Worm (Caenorhabditis elegans): Measurements from ENCODE around the gene lin-8.

The lin-8 gene

DNA sequence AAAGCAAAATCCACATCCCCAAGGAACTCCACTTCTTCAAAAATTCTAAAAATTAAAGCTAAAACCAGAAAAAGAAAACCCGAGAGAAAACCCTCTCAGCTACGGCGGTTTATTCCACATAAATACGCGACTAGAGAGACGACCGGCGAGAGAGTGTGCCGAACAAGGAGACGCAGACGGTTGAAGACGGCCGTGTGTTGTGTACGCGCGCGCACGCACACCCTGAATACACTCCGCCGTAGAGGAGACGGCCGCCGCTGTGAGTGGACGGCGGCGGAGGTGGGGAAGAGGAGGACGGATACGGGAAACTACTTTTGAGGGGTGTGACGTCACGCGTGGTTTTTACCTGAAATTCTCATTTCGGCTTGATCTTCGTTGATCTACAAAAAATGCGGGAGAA, 2.0 kb upstream of the lin-8 start:
- peak; percentile 96 for TF ChIP-seq hmg-1.2 (GFP tag; IDR thresholded peaks at IDR 0.05)
- TF ChIP-seq ztf-26 (tag; optimal IDR thresholded peaks at IDR 0.05) = no peak
- TF ChIP-seq egrh-3 (GFP tag; IDR thresholded peaks at IDR 0.05) = peak; percentile 53; the same call in 1 of the 2 replicates
- 0 out of 2 replicates have a peak, but pooled peaks have one; percentile 0 for TF ChIP-seq madf-6 (GFP tag; IDR thresholded peaks at IDR 0.05)
- TF ChIP-seq hsf-1 (GFP tag; IDR thresholded peaks at IDR 0.05) = 0 out of 2 replicates have a peak, but pooled peaks have one; percentile 41
- TF ChIP-seq Y67H2A.10 (GFP tag; conservative IDR thresholded peaks at IDR 0.05) = no peak
- TF ChIP-seq fkh-3 (tag; optimal IDR thresholded peaks at IDR 0.05) = no peak
- no peak for TF ChIP-seq attf-6 (GFP tag; IDR thresholded peaks at IDR 0.05)
- no peak for TF ChIP-seq lag-1 (GFP tag; IDR thresholded peaks at IDR 0.05)
- TF ChIP-seq cebp-2 (GFP tag; IDR thresholded peaks at IDR 0.05) = 0 out of 2 replicates have a peak, but pooled peaks have one; percentile 49
- TF ChIP-seq B0261.1 (tag; optimal IDR thresholded peaks at IDR 0.05) = no peak
- no peak for TF ChIP-seq K12H6.12 (tag; optimal IDR thresholded peaks at IDR 0.05)
- no peak for TF ChIP-seq lin-35 (GFP tag; optimal IDR thresholded peaks at IDR 0.05)
- no peak for TF ChIP-seq let-607 (tag; optimal IDR thresholded peaks at IDR 0.05)
- TF ChIP-seq rcor-1 (GFP tag; IDR thresholded peaks at IDR 0.05) = no peak
- no peak for TF ChIP-seq gei-17 (GFP tag; optimal IDR thresholded peaks at IDR 0.05)
- no peak for TF ChIP-seq Y53G8AR.9 (GFP tag; conservative IDR thresholded peaks at IDR 0.05)
- no peak for TF ChIP-seq let-526 (GFP tag; IDR thresholded peaks at IDR 0.05)
- TF ChIP-seq mcd-1 (GFP tag; IDR thresholded peaks at IDR 0.05) = 0 out of 2 replicates have a peak, but pooled peaks have one; percentile 8
- peak; percentile 89 for TF ChIP-seq zfh-2 (GFP tag; conservative IDR thresholded peaks at IDR 0.05)
- no peak for TF ChIP-seq ztf-6 (GFP tag; IDR thresholded peaks at IDR 0.05)
- TF ChIP-seq F23B12.7 (tag; optimal IDR thresholded peaks at IDR 0.05; ENCODE audit: insufficient read depth) = no peak
- TF ChIP-seq rec-8 (tag; optimal IDR thresholded peaks at IDR 0.05) = no peak

DNA sequence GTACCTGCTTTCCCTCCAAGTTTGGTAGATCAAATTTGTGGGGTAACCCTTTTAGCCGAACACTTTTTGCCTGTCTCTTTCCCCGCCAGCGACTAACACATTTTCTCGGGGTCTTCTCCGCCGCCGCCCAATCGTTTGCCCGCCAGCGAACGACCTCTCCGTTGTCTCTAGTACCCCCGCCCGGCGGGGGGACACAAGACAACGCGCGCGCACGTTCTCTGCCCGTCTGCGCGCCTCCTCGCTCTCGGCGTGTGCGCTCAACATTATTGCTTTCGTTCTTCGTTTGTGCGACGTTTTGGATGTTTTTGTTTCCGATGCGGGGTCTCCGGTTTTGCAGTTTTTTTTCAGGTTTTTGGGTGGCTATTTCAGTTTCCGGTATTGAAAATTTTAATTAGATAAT, 1.1 kb upstream of the lin-8 start:
- TF ChIP-seq dpff-1 (tag; optimal IDR thresholded peaks at IDR 0.05) (no peak), Y79H2A.3 (GFP tag; conservative IDR thresholded peaks at IDR 0.05) (no peak), nhr-80 (tag; optimal IDR thresholded peaks at IDR 0.05) (peak; percentile 20), attf-5 (GFP tag; optimal IDR thresholded peaks at IDR 0.05) (peak; percentile 23), pha-4 (tag; optimal IDR thresholded peaks at IDR 0.05) (no peak), ztf-3 (GFP tag; optimal IDR thresholded peaks at IDR 0.05) (no peak), fkh-3 (tag; optimal IDR thresholded peaks at IDR 0.05) (no peak), lag-1 (GFP tag; IDR thresholded peaks at IDR 0.05) (0 out of 2 replicates have a peak, but pooled peaks have one; percentile 19), F49E8.2 (tag; optimal IDR thresholded peaks at IDR 0.05; ENCODE audit: insufficient read depth) (no peak), B0336.3 (GFP tag; IDR thresholded peaks at IDR 0.05) (no peak), F23B12.7 (tag; optimal IDR thresholded peaks at IDR 0.05; ENCODE audit: insufficient read depth) (no peak), K12H6.12 (tag; optimal IDR thresholded peaks at IDR 0.05) (no peak), B0019.2 (GFP tag; conservative IDR thresholded peaks at IDR 0.05) (no peak), ceh-91 (GFP tag; IDR thresholded peaks at IDR 0.05) (no peak), aptf-3 (GFP tag; IDR thresholded peaks at IDR 0.05) (no peak), cebp-1 (GFP tag; IDR thresholded peaks at IDR 0.05) (no peak), cebp-1 (tag; optimal IDR thresholded peaks at IDR 0.05) (peak; percentile 52), egl-44 (GFP tag; IDR thresholded peaks at IDR 0.05) (no peak), ceh-27 (GFP tag; optimal IDR thresholded peaks at IDR 0.05) (peak; percentile 18), rec-8 (tag; optimal IDR thresholded peaks at IDR 0.05) (no peak), ceh-79 (tag; optimal IDR thresholded peaks at IDR 0.05) (no peak), madf-8 (GFP tag; conservative IDR thresholded peaks at IDR 0.05) (0 out of 2 replicates have a peak, but pooled peaks have one; percentile 21), B0261.1 (tag; optimal IDR thresholded peaks at IDR 0.05) (no peak), madf-10 (tag; optimal IDR thresholded peaks at IDR 0.05) (no peak), hmg-1.2 (GFP tag; IDR thresholded peaks at IDR 0.05) (peak; percentile 33; the same call in 1 of the 2 replicates), egl-18 (GFP tag; IDR thresholded peaks at IDR 0.05) (0 out of 2 replicates have a peak, but pooled peaks have one; percentile 29), mcd-1 (GFP tag; IDR thresholded peaks at IDR 0.05) (peak; percentile 37; the same call in 1 of the 2 replicates), egrh-3 (GFP tag; IDR thresholded peaks at IDR 0.05) (peak; percentile 89), zfh-2 (GFP tag; conservative IDR thresholded peaks at IDR 0.05) (peak; percentile 96)
